Fruit fly (Drosophila melanogaster) whole organism, pupa: ENCODE results near the gene CG13056.

Experiments
- CG10348 ChIP-seq: fragments of 200-800 bp; sonication (Bioruptor generic); IDR thresholded peaks from 2 replicates; pipeline ENCODE4 v1.3.6; 2022; ENCODE audit warnings: missing biosample characterization, missing genetic modification characterization
- CG12605 ChIP-seq: fragments of 200-800 bp; sonication (Bioruptor generic); IDR thresholded peaks from 2 replicates; pipeline ENCODE4 v1.3.6; 2022; ENCODE audit warnings: missing biosample characterization, missing genetic modification characterization
- CG17806 ChIP-seq: fragments of 200-800 bp; sonication (Bioruptor generic); optimal IDR thresholded peaks from 2 replicates; lab custom pipeline; 2018; ENCODE audit warnings: missing biosample characterization, mild to moderate bottlenecking, missing genetic modification characterization, moderate library complexity
- CG4496 ChIP-seq: fragments of 200-800 bp; sonication (Bioruptor generic); IDR thresholded peaks from 3 replicates; pipeline ENCODE4 v1.3.6; 2022; ENCODE audit warnings: missing biosample characterization, missing genetic modification characterization
- CG8159 ChIP-seq: fragments of 200-800 bp; sonication (Bioruptor generic); optimal IDR thresholded peaks from 3 replicates; lab custom pipeline; 2018; ENCODE audit warnings: missing biosample characterization, mild to moderate bottlenecking, missing genetic modification characterization, moderate library complexity
- EcR ChIP-seq: fragments of 200-800 bp; sonication (Bioruptor generic); optimal IDR thresholded peaks from 3 replicates; lab custom pipeline; 2019; ENCODE audit warnings: missing biosample characterization, missing genetic modification characterization, mild to moderate bottlenecking, moderate library complexity, missing genetic modification reagents
- Ets98B ChIP-seq: fragments of 200-800 bp; sonication (Bioruptor generic); IDR thresholded peaks from 2 replicates; pipeline ENCODE4 v1.3.6; 2022; ENCODE audit warnings: missing biosample characterization, missing genetic modification characterization
- Pif1B ChIP-seq: fragments of 200-800 bp; sonication (Bioruptor generic); optimal IDR thresholded peaks from 3 replicates; lab custom pipeline; 2016; ENCODE audit warnings: missing biosample characterization, missing genetic modification characterization
- Snoo ChIP-seq: fragments of 200-800 bp; sonication (Bioruptor generic); optimal IDR thresholded peaks from 3 replicates; lab custom pipeline; 2017; ENCODE audit warnings: missing biosample characterization, mild to moderate bottlenecking, missing genetic modification characterization, inconsistent platforms
- gl ChIP-seq: fragments of 200-800 bp; sonication (Bioruptor generic); optimal IDR thresholded peaks from 2 replicates; lab custom pipeline; 2018; ENCODE audit warnings: missing biosample characterization, mild to moderate bottlenecking, missing genetic modification characterization
- rn ChIP-seq: fragments of 200-800 bp; sonication (Bioruptor generic); IDR thresholded peaks from 2 replicates; pipeline ENCODE4 v1.3.6; 2022; ENCODE audit warnings: missing biosample characterization, missing genetic modification characterization

DNA sequence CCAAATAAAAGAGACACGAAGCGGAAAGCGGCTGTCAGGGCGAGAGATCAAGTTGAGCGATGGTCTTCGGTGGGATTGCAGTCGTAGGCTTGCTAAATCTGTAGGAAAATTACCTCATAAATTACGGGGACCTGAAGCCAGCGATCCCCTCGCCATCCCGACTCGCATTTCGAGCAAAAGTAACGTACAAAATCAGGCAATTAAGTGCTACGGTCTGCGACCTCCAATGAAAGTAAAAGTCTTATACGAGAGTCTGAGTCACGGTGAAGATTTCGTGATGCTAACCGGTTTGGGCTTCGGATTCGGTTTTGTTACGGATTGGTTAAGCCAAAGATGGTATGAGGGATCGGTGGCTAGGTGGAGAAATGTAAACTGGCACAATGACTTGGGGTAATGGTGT is 6.8 kb downstream of the CG13056 start:
- no peak for TF ChIP-seq CG4496 (GFP tag; lab: Robert Waterston, UW)
- TF ChIP-seq EcR (GFP tag; lab: Kevin White, UChicago), result peak; percentile 35
- no peak for TF ChIP-seq rn (GFP tag; lab: Robert Waterston, UW)
- TF ChIP-seq Ets98B (GFP tag; lab: Robert Waterston, UW), result no peak
- no peak for TF ChIP-seq Pif1B (GFP tag; lab: Kevin White, UChicago)
- TF ChIP-seq gl (tag; lab: Kevin White, UChicago), result no peak
- TF ChIP-seq Snoo (tag; lab: Kevin White, UChicago), result no peak
- TF ChIP-seq CG8159 (tag; lab: Kevin White, UChicago), result no peak
- TF ChIP-seq CG17806 (tag; lab: Kevin White, UChicago), result no peak
- TF ChIP-seq CG12605, result no peak
- no peak for TF ChIP-seq CG10348 (GFP tag; lab: Robert Waterston, UW)
